Fruit fly (Drosophila melanogaster): Measurements from ENCODE around the gene CG3191.

The CG3191 gene

DNA sequence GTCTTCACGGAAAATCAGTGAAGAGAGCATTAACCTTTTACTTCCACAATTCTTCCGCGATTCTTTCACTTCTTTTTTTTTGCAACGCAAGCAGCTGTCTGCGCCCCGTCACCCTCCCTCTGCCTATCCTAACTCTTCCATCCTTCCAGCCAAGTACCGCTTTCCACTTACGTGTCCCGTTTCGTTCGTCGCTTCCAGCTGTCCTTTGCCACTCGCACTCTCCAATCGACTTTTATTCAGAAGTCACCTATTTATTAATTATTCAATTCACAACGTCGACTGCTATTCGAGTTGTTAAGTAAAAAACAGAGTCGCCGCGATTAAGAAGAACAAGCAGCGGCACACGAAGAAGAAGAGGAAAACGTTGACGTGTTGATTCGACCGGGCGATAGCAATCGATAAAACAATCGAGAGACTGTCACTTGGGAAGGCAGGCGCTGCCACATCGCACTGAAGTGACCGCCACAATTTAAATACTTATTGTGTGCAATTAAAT is 23.0 kb upstream of the CG3191 start, which contains the start of gene Grp170 (continued):
- TF ChIP-seq CG4404 (GFP tag; IDR thresholded peaks at IDR 0.05) = no peak
- no peak for TF ChIP-seq NC2α (GFP tag; optimal IDR thresholded peaks at IDR 0.05)
- TF ChIP-seq Usf (GFP tag; optimal IDR thresholded peaks at IDR 0.05) = no peak
- no peak for TF ChIP-seq CG10565 (GFP tag; optimal IDR thresholded peaks at IDR 0.05)
- no peak for TF ChIP-seq Hr39 (optimal IDR thresholded peaks at IDR 0.05)
- no peak for TF ChIP-seq HLH3B (GFP tag; IDR thresholded peaks at IDR 0.05)
- TF ChIP-seq kay (GFP tag; optimal IDR thresholded peaks at IDR 0.05) = no peak
- TF ChIP-seq CG2129 (GFP tag; IDR thresholded peaks at IDR 0.05; ENCODE audit: partially characterized antibody) = peak; percentile 69
- no peak for TF ChIP-seq Blimp-1 (GFP tag; optimal IDR thresholded peaks at IDR 0.05)
- TF ChIP-seq vnd (GFP tag; IDR thresholded peaks at IDR 0.05; ENCODE audit: partially characterized antibody) = peak; percentile 87
- TF ChIP-seq CG14441 (GFP tag; IDR thresholded peaks at IDR 0.05) = no peak
- no peak for TF ChIP-seq CG7745 (tag; optimal IDR thresholded peaks at IDR 0.05)
- TF ChIP-seq CG16813 (GFP tag; IDR thresholded peaks at IDR 0.05; ENCODE audit: partially characterized antibody) = peak; percentile 87
- TF ChIP-seq cato (GFP tag; optimal IDR thresholded peaks at IDR 0.05; ENCODE audit: borderline replicate concordance) = no peak
- TF ChIP-seq Lhr (GFP tag; optimal IDR thresholded peaks at IDR 0.05) = no peak
- no peak for TF ChIP-seq CG7372 (GFP tag; IDR thresholded peaks at IDR 0.05)
- TF ChIP-seq CrebB (tag; optimal IDR thresholded peaks at IDR 0.05) = no peak
- TF ChIP-seq Gug (GFP tag; IDR thresholded peaks at IDR 0.05) = no peak
- no peak for TF ChIP-seq jing (GFP tag; optimal IDR thresholded peaks at IDR 0.05)
- no peak for TF ChIP-seq HLHmδ (GFP tag; optimal IDR thresholded peaks at IDR 0.05)
- no peak for TF ChIP-seq Sox102F (GFP tag; optimal IDR thresholded peaks at IDR 0.05)
- no peak for TF ChIP-seq tio (GFP tag; optimal IDR thresholded peaks at IDR 0.05)
- no peak for TF ChIP-seq Deaf1 (tag; optimal IDR thresholded peaks at IDR 0.05)
- no peak for TF ChIP-seq NC2β (GFP tag; optimal IDR thresholded peaks at IDR 0.05)
- no peak for TF ChIP-seq Fer2 (tag; optimal IDR thresholded peaks at IDR 0.05)
- TF ChIP-seq CG11456 (GFP tag; IDR thresholded peaks at IDR 0.05) = no peak
- TF ChIP-seq CG43689 (GFP tag; IDR thresholded peaks at IDR 0.05) = no peak
- TF ChIP-seq shn (GFP tag; optimal IDR thresholded peaks at IDR 0.05) = no peak
- TF ChIP-seq grau (tag; optimal IDR thresholded peaks at IDR 0.05) = peak; percentile 8
- no peak for TF ChIP-seq h (optimal IDR thresholded peaks at IDR 0.05)
- peak; percentile 96 for TF ChIP-seq Dp (GFP tag; optimal IDR thresholded peaks at IDR 0.05)
- TF ChIP-seq pros (GFP tag; optimal IDR thresholded peaks at IDR 0.05) = no peak
- no peak for TF ChIP-seq Mad (GFP tag; optimal IDR thresholded peaks at IDR 0.05)
- TF ChIP-seq ab (GFP tag; optimal IDR thresholded peaks at IDR 0.05) = no peak
- peak; percentile 84 for TF ChIP-seq hbn (GFP tag; IDR thresholded peaks at IDR 0.05; ENCODE audit: partially characterized antibody)
- peak; percentile 84 for TF ChIP-seq Sry-δ (GFP tag; optimal IDR thresholded peaks at IDR 0.05)
- TF ChIP-seq fd64A (GFP tag; optimal IDR thresholded peaks at IDR 0.05) = no peak
- TF ChIP-seq CG15269 (tag; optimal IDR thresholded peaks at IDR 0.05) = no peak
- TF ChIP-seq ewg (GFP tag; optimal IDR thresholded peaks at IDR 0.05) = no peak
- no peak for TF ChIP-seq Taf1 (GFP tag; IDR thresholded peaks at IDR 0.05)
- no peak for TF ChIP-seq seq (GFP tag; IDR thresholded peaks at IDR 0.05)
- TF ChIP-seq disco-r (GFP tag; optimal IDR thresholded peaks at IDR 0.05) = no peak
- no peak for TF ChIP-seq repo (GFP tag; optimal IDR thresholded peaks at IDR 0.05)
- TF ChIP-seq Awh (GFP tag; IDR thresholded peaks at IDR 0.05) = no peak
- TF ChIP-seq CG7556 (GFP tag; optimal IDR thresholded peaks at IDR 0.05) = no peak
- peak; percentile 1 for TF ChIP-seq CG6683 (GFP tag; optimal IDR thresholded peaks at IDR 0.05)
- no peak for TF ChIP-seq dimm (GFP tag; IDR thresholded peaks at IDR 0.05)
- no peak for TF ChIP-seq Ets65A (GFP tag)
- no peak for TF ChIP-seq CG2202 (tag; optimal IDR thresholded peaks at IDR 0.05)
- TF ChIP-seq CG15011 (GFP tag; optimal IDR thresholded peaks at IDR 0.05) = no peak
- peak; percentile 69 for TF ChIP-seq trem (tag; optimal IDR thresholded peaks at IDR 0.05)
- TF ChIP-seq dati (GFP tag; IDR thresholded peaks at IDR 0.05) = no peak

Measured in whole organism, embryonic.